Worm (Caenorhabditis elegans): ENCODE results near the gene cmk-1.

DNA sequence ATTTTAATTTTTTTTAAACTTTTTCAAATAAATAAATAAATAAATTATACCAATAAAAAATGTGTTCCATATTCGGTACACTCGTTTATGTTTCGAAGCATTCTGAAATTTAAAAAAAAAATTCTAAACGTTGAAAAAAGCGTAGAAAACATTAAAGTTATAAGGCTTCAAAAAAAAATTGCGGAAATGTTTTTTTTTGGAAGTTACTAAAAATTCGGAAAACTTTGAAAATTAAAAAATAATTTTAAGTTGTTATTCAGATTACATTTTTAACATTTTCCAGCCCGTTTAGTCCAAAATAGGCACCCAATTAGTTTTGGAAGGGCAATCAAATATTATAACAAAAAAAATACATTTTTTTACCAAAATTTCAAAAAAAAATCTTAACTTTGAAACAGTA lies 20.4 kb upstream of the cmk-1 start, which contains the start of gene Y38C1BA.1:
- TF ChIP-seq ceh-82 (tag; optimal IDR thresholded peaks at IDR 0.05) (no peak), rnt-1 (tag; optimal IDR thresholded peaks at IDR 0.05) (no peak), unc-62 (GFP tag; optimal IDR thresholded peaks at IDR 0.05) (no peak), unc-30 (tag; optimal IDR thresholded peaks at IDR 0.05) (no peak), fos-1 (tag; optimal IDR thresholded peaks at IDR 0.05) (no peak)
